Worm (Caenorhabditis elegans) whole organism, L4/young adult: Measurements from ENCODE around the gene W01A11.1.

ENCODE experiments used
- dao-5 ChIP-seq: sonication (generic microtip); optimal IDR thresholded peaks from 2 replicates; lab custom pipeline; 2016; ENCODE audit warnings: missing genotype, missing genetic modification characterization, moderate library complexity, missing compliant biosample characterization
- him-1 ChIP-seq: sonication (generic microtip); optimal IDR thresholded peaks from 2 replicates; lab custom pipeline; 2016; ENCODE audit warnings: missing genotype, missing genetic modification reagents, missing genetic modification characterization, missing compliant biosample characterization

DNA sequence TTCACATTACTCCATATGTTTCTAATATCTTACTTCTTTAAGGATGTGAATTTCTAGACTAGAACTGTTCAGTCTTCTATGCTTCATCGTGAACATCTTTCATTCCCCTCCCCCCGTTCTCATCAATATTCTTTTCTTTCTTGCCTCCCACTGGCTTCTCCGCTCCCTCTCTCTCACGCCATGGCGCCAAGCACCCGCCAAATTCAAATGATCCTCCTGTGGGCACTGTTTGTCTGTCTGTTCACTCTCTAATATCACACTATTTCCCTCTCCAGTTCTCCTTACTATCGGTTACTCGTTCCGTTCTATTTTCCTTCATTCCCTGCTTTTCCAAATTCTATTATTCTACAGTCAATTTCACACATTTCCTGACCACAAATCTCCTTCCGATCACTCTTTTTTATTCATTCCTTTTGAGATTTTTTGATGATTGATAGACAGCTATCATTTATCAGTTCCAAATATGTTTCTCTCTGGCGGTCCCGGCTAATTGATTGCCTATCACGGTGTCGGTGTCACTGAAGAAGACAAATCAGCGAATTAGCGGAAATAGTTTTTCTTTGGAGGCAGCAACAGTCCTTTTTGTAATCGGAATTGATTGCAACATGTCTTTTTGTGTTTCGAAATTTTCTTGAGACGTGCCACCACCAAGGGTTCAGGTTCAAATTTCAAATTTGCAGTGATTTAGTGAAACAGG, 40.6 kb upstream of the W01A11.1 start:
- TF ChIP-seq dao-5 (no peak), him-1 (tag; lab: Kevin White, UChicago) (no peak)
